Worm (Caenorhabditis elegans) whole organism, L4/young adult: Measurements from ENCODE around the gene ceh-79.

Experiments
- dao-5 ChIP-seq: sonication (generic microtip); optimal IDR thresholded peaks from 2 replicates; lab custom pipeline; 2016; ENCODE audit warnings: missing genotype, missing genetic modification characterization, moderate library complexity, missing compliant biosample characterization
- him-1 ChIP-seq: sonication (generic microtip); optimal IDR thresholded peaks from 2 replicates; lab custom pipeline; 2016; ENCODE audit warnings: missing genotype, missing genetic modification reagents, missing genetic modification characterization, missing compliant biosample characterization

- no peak for TF ChIP-seq dao-5 (tag; lab: Kevin White, UChicago)
- no peak for TF ChIP-seq him-1 (tag; lab: Kevin White, UChicago)
Observed at ce11 chrV:13295859-13296258, 5.8 kb upstream of the ceh-79 start, which contains the start of gene uig-1.
